Fruit fly (Drosophila melanogaster) whole organism, wandering third instar larva: ENCODE measurements around the gene mal.

Experiments
- Abd-B ChIP-seq: fragments of >200 bp; optimal IDR thresholded peaks from 2 replicates; lab custom pipeline; 2017; ENCODE audit warnings: missing biosample characterization, missing genetic modification characterization
- CG32264 ChIP-seq: fragments of 200-800 bp; sonication (Bioruptor generic); optimal IDR thresholded peaks from 2 replicates; lab custom pipeline; 2016; ENCODE audit warnings: missing biosample characterization, missing genetic modification characterization
- CG9705 ChIP-seq: fragments of 200-800 bp; sonication (Bioruptor generic); optimal IDR thresholded peaks from 2 replicates; lab custom pipeline; 2018; ENCODE audit warnings: missing biosample characterization, mild to moderate bottlenecking, missing genetic modification characterization
- CrebA ChIP-seq: fragments of 200-800 bp; sonication (Bioruptor generic); optimal IDR thresholded peaks from 2 replicates; lab custom pipeline; 2016; ENCODE audit warnings: missing biosample characterization, mild to moderate bottlenecking, missing genetic modification characterization, borderline replicate concordance
- Dfd ChIP-seq: fragments of >200 bp; optimal IDR thresholded peaks from 2 replicates; lab custom pipeline; 2017; ENCODE audit warnings: missing biosample characterization, missing genetic modification characterization
- Dif ChIP-seq: fragments of 200-275, 200-300 bp; sonication (Bioruptor generic); optimal IDR thresholded peaks from 2 replicates; lab custom pipeline; 2018; ENCODE audit warnings: missing biosample characterization, missing genetic modification characterization; ENCODE audit not compliant: partially characterized antibody
- GATAd ChIP-seq: sonication (Bioruptor generic); optimal IDR thresholded peaks from 2 replicates; lab custom pipeline; 2016; ENCODE audit warnings: missing biosample characterization, missing genetic modification characterization
- HLH106 ChIP-seq: fragments of 200-800 bp; optimal IDR thresholded peaks from 3 replicates; lab custom pipeline; 2019; ENCODE audit warnings: missing biosample characterization, mild to moderate bottlenecking, missing genetic modification characterization, moderate library complexity
- Hnf4 ChIP-seq: fragments of 200-800 bp; sonication (Bioruptor generic); optimal IDR thresholded peaks from 2 replicates; lab custom pipeline; 2016; ENCODE audit warnings: missing biosample characterization, mild to moderate bottlenecking, missing genetic modification characterization
- Hr78 ChIP-seq: fragments of >200 bp; optimal IDR thresholded peaks from 2 replicates; lab custom pipeline; 2017; ENCODE audit warnings: missing biosample characterization, missing genetic modification characterization
- Hr83 ChIP-seq: fragments of 200-300 bp; sonication (Bioruptor generic); optimal IDR thresholded peaks from 2 replicates; lab custom pipeline; 2016; ENCODE audit warnings: missing biosample characterization, mild to moderate bottlenecking, missing genetic modification characterization, moderate library complexity; ENCODE audit not compliant: poor library complexity, severe bottlenecking
- Jra ChIP-seq: sonication (Bioruptor generic); optimal IDR thresholded peaks from 2 replicates; lab custom pipeline; 2016; ENCODE audit warnings: missing biosample characterization, missing genetic modification characterization
- Mio ChIP-seq: sonication (Bioruptor generic); optimal IDR thresholded peaks from 2 replicates; lab custom pipeline; 2016; ENCODE audit warnings: missing biosample characterization, missing genetic modification characterization
- Myc ChIP-seq: fragments of >200 bp; optimal IDR thresholded peaks from 2 replicates; lab custom pipeline; 2017
- N ChIP-seq: fragments of >200 bp; optimal IDR thresholded peaks from 2 replicates; lab custom pipeline; 2018; ENCODE audit warnings: missing biosample characterization, missing external identifiers, missing genetic modification characterization
- OdsH ChIP-seq: fragments of 200-800 bp; sonication (Bioruptor generic); optimal IDR thresholded peaks from 2 replicates; lab custom pipeline; 2016; ENCODE audit warnings: missing biosample characterization, mild to moderate bottlenecking, missing genetic modification characterization
- Rel ChIP-seq, 2 experiments: fragments of 200-800 bp; sonication (Bioruptor generic) in 1 of 2; optimal IDR thresholded peaks; 2 replicates in 1 of 2; 3 replicates in 1 of 2; lab custom pipeline; 2016 to 2019; ENCODE audit warnings: mild to moderate bottlenecking in 2 of 2, missing biosample characterization in 2 of 2, missing genetic modification characterization in 2 of 2, moderate library complexity in 1 of 2
- Sp1 ChIP-seq: fragments of 200-800 bp; sonication (Bioruptor generic); optimal IDR thresholded peaks from 3 replicates; lab custom pipeline; 2019; ENCODE audit warnings: missing biosample characterization, mild to moderate bottlenecking, missing genetic modification characterization, moderate library complexity
- Vsx2 ChIP-seq: fragments of 200-300, 225-300 bp; sonication (Bioruptor generic); optimal IDR thresholded peaks from 2 replicates; lab custom pipeline; 2018; ENCODE audit warnings: missing biosample characterization, missing genetic modification characterization; ENCODE audit not compliant: partially characterized antibody
- br ChIP-seq: fragments of 200-800 bp; sonication (Bioruptor generic); optimal IDR thresholded peaks from 2 replicates; lab custom pipeline; 2016; ENCODE audit warnings: missing biosample characterization, missing genetic modification characterization
- brk ChIP-seq: fragments of 200-800 bp; sonication (Bioruptor generic); optimal IDR thresholded peaks from 2 replicates; lab custom pipeline; 2016; ENCODE audit warnings: missing biosample characterization, mild to moderate bottlenecking, missing genetic modification characterization
- dl ChIP-seq, 2 experiments: fragments of 175-275, 200-275 bp in 1 of 2; fragments of 200-275 bp in 1 of 2; sonication (Bioruptor generic); optimal IDR thresholded peaks; lab custom pipeline; 2018; ENCODE audit warnings: mild to moderate bottlenecking in 2 of 2, missing biosample characterization in 2 of 2, missing genetic modification characterization in 2 of 2, moderate library complexity in 2 of 2; ENCODE audit not compliant: partially characterized antibody in 2 of 2, insufficient read depth in 1 of 2
- dmrt93B ChIP-seq: fragments of 200-800 bp; sonication (Bioruptor generic); optimal IDR thresholded peaks from 2 replicates; lab custom pipeline; 2018; ENCODE audit warnings: missing biosample characterization, mild to moderate bottlenecking, missing genetic modification characterization
- dsf ChIP-seq: sonication (Bioruptor generic); optimal IDR thresholded peaks from 2 replicates; lab custom pipeline; 2016; ENCODE audit warnings: missing biosample characterization, missing genetic modification characterization, borderline replicate concordance
- ey ChIP-seq: fragments of 200-800 bp; sonication (Bioruptor generic); optimal IDR thresholded peaks from 2 replicates; lab custom pipeline; 2016; ENCODE audit warnings: missing biosample characterization, missing genetic modification characterization
- foxo ChIP-seq, 2 experiments: fragments of 200-800 bp; sonication (Bioruptor generic); optimal IDR thresholded peaks; 2 replicates in 1 of 2; 3 replicates in 1 of 2; lab custom pipeline; 2016 to 2017; ENCODE audit warnings: missing biosample characterization in 2 of 2, missing genetic modification characterization in 2 of 2
- fru ChIP-seq: fragments of 200-800 bp; sonication (Bioruptor generic); optimal IDR thresholded peaks from 3 replicates; lab custom pipeline; 2016; ENCODE audit warnings: missing biosample characterization, mild to moderate bottlenecking, missing genetic modification characterization
- h ChIP-seq: fragments of 200-800 bp; sonication (Bioruptor generic); optimal IDR thresholded peaks from 3 replicates; lab custom pipeline; 2016; ENCODE audit warnings: missing biosample characterization, mild to moderate bottlenecking, missing genetic modification characterization
- jim ChIP-seq: fragments of 175-275, 200-325 bp; sonication (Bioruptor generic); optimal IDR thresholded peaks from 2 replicates; lab custom pipeline; 2016; ENCODE audit warnings: missing biosample characterization, mild to moderate bottlenecking, missing genetic modification characterization
- lola ChIP-seq: fragments of >200 bp; optimal IDR thresholded peaks from 2 replicates; lab custom pipeline; 2017; ENCODE audit warnings: missing biosample characterization, missing genetic modification characterization
- pan ChIP-seq: fragments of >200 bp; optimal IDR thresholded peaks from 2 replicates; lab custom pipeline; 2017
- psq ChIP-seq: fragments of 200-800 bp; sonication (Bioruptor generic); optimal IDR thresholded peaks from 3 replicates; lab custom pipeline; 2017; ENCODE audit warnings: missing biosample characterization, mild to moderate bottlenecking, missing genetic modification characterization, moderate library complexity
- rgr ChIP-seq: fragments of 200-800 bp; sonication (Bioruptor generic); optimal IDR thresholded peaks from 3 replicates; lab custom pipeline; 2016; ENCODE audit warnings: missing biosample characterization, mild to moderate bottlenecking, missing genetic modification characterization
- sage ChIP-seq: fragments of 200-800 bp; sonication (Bioruptor generic); optimal IDR thresholded peaks from 2 replicates; lab custom pipeline; 2016; ENCODE audit warnings: missing biosample characterization, mild to moderate bottlenecking, missing genetic modification characterization
- sv ChIP-seq: fragments of 200-800 bp; sonication (Bioruptor generic); optimal IDR thresholded peaks from 3 replicates; lab custom pipeline; 2016; ENCODE audit warnings: missing biosample characterization, missing genetic modification characterization
- tai ChIP-seq: sonication (Bioruptor generic); optimal IDR thresholded peaks from 2 replicates; lab custom pipeline; 2016; ENCODE audit warnings: missing biosample characterization, missing genetic modification characterization
- usp ChIP-seq: fragments of >200 bp; optimal IDR thresholded peaks from 2 replicates; lab custom pipeline; 2017; ENCODE audit warnings: missing biosample characterization, missing genetic modification characterization
- woc ChIP-seq: sonication (Bioruptor generic); optimal IDR thresholded peaks from 2 replicates; lab custom pipeline; 2016; ENCODE audit warnings: missing biosample characterization, mild to moderate bottlenecking, missing genetic modification characterization

The mal gene

dm6 chrX:20480382-20480781 lies 50.9 kb downstream of the mal start (continued):
- TF ChIP-seq Dif (GFP tag; lab: Kevin White, UChicago) (no peak), N (GFP tag; lab: Kevin White, UChicago) (no peak), lola (GFP tag; lab: Kevin White, UChicago) (no peak), Jra (GFP tag; lab: Kevin White, UChicago) (no peak), rgr (GFP tag; lab: Kevin White, UChicago) (peak; percentile 86), sage (GFP tag; lab: Kevin White, UChicago) (peak; percentile 67), ey (peak; percentile 83), OdsH (GFP tag; lab: Kevin White, UChicago) (peak; percentile 70)

- TF ChIP-seq psq (GFP tag; lab: Kevin White, UChicago) (peak; percentile 6), Mio (GFP tag; lab: Kevin White, UChicago) (no peak), Hnf4 (GFP tag; lab: Kevin White, UChicago) (peak; percentile 3), Hr78 (no peak), Sp1 (GFP tag; lab: Kevin White, UChicago) (peak; percentile 38), Dfd (GFP tag; lab: Kevin White, UChicago) (no peak), Abd-B (GFP tag; lab: Kevin White, UChicago) (no peak), sv (no peak), br (peak; percentile 33), fru (GFP tag; lab: Kevin White, UChicago) (peak; percentile 59), usp (GFP tag; lab: Kevin White, UChicago) (no peak), Dif (GFP tag; lab: Kevin White, UChicago) (no peak), lola (GFP tag; lab: Kevin White, UChicago) (no peak), rgr (GFP tag; lab: Kevin White, UChicago) (peak; percentile 18), jim (GFP tag; lab: Kevin White, UChicago) (no peak), GATAd (no peak), foxo (GFP tag; optimal IDR thresholded peaks at IDR 0.05; lab: Kevin White, UChicago) (no peak), dsf (no peak), CG9705 (GFP tag; lab: Kevin White, UChicago) (no peak), woc (no peak), sage (GFP tag; lab: Kevin White, UChicago) (no peak), Hr83 (GFP tag; lab: Kevin White, UChicago) (no peak), Jra (GFP tag; lab: Kevin White, UChicago) (no peak), tai (GFP tag; lab: Kevin White, UChicago) (no peak), dmrt93B (GFP tag; lab: Kevin White, UChicago) (no peak), ey (no peak), OdsH (GFP tag; lab: Kevin White, UChicago) (no peak), h (GFP tag; lab: Kevin White, UChicago) (peak; percentile 36), Myc (lab: Kevin White, UChicago) (no peak), N (GFP tag; lab: Kevin White, UChicago) (no peak), Vsx2 (GFP tag; lab: Kevin White, UChicago) (no peak), dl (GFP tag; optimal IDR thresholded peaks at IDR 0.05; lab: Kevin White, UChicago; ENCODE audit: insufficient read depth in 1 of 2, partially characterized antibody in 2 of 2) (no peak), HLH106 (tag; lab: Kevin White, UChicago) (no peak), pan (lab: Kevin White, UChicago) (no peak), CG32264 (GFP tag; lab: Kevin White, UChicago) (no peak), brk (GFP tag; lab: Kevin White, UChicago) (peak; percentile 10), CrebA (GFP tag; lab: Kevin White, UChicago) (no peak), Rel (GFP tag; optimal IDR thresholded peaks at IDR 0.05; lab: Kevin White, UChicago) (no peak), Rel (tag; optimal IDR thresholded peaks at IDR 0.05; lab: Kevin White, UChicago) (peak; percentile 45)
These were observed 51.9 kb downstream of the mal start for dm6 chrX:20481404-20481803.
